Fruit fly (Drosophila melanogaster): ENCODE measurements around the gene eIF4EHP.

Gene eIF4EHP

DNA sequence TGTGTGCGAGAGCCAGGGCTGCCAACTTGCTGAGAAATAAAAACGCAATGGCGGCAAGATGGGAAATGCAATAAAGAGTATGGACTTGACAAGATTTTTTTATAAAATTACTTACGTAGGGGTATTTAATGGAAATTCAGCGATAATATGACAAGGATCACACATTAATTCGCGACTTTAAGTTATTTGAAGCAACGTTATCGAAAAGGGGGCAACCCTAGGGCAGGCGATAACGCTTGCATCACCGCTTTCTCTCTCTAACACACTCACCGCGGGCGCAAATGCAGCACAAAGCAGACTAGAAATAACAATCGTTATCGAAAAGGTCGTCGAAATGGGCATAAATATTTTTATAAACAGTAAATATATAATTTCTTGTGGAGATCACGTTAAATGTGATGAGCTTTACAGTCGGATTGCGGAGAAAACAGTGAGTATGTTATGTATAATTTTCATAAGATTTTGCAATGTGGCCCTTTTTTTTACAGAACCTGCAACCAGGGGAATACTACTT lies 60.7 kb downstream of the eIF4EHP start, which contains the start of gene Rox8 (continued):
- TF ChIP-seq CG1832 (GFP tag; optimal IDR thresholded peaks at IDR 0.05) (peak; percentile 67), Xbp1 (GFP tag; optimal IDR thresholded peaks at IDR 0.05) (peak; percentile 38), CG18764 (GFP tag; optimal IDR thresholded peaks at IDR 0.05) (peak; percentile 22), B-H1 (GFP tag; IDR thresholded peaks at IDR 0.05) (no peak), ranshi (GFP tag; IDR thresholded peaks at IDR 0.05) (no peak), slou (GFP tag; optimal IDR thresholded peaks at IDR 0.05) (no peak), tgo (GFP tag; IDR thresholded peaks at IDR 0.05) (no peak; the same call in 2 of the 3 replicates), CG1529 (GFP tag; optimal IDR thresholded peaks at IDR 0.05) (peak; percentile 25), BtbVII (GFP tag; optimal IDR thresholded peaks at IDR 0.05) (peak; percentile 66), Hr3 (GFP tag; optimal IDR thresholded peaks at IDR 0.05) (peak; percentile 21), CG7786 (GFP tag; optimal IDR thresholded peaks at IDR 0.05) (no peak), dan (GFP tag; IDR thresholded peaks at IDR 0.05) (no peak), CG43689 (GFP tag; IDR thresholded peaks at IDR 0.05) (no peak), CG6683 (GFP tag; optimal IDR thresholded peaks at IDR 0.05) (no peak), Atf6 (GFP tag; IDR thresholded peaks at IDR 0.05) (no peak; the same call in 1 of the 2 replicates), GATAe (GFP tag; conservative IDR thresholded peaks at IDR 0.05) (0 out of 2 replicates have a peak, but pooled peaks have one; percentile 9), CG8388 (GFP tag; optimal IDR thresholded peaks at IDR 0.05) (peak; percentile 24), disco-r (GFP tag; optimal IDR thresholded peaks at IDR 0.05) (no peak), CG12236 (GFP tag; optimal IDR thresholded peaks at IDR 0.05) (no peak), crol (GFP tag; IDR thresholded peaks at IDR 0.05) (no peak), jumu (GFP tag; optimal IDR thresholded peaks at IDR 0.05) (peak; percentile 48), Ptx1 (GFP tag; IDR thresholded peaks at IDR 0.05) (no peak), ERR (GFP tag; optimal IDR thresholded peaks at IDR 0.05) (no peak), vnd (GFP tag; IDR thresholded peaks at IDR 0.05; ENCODE audit: partially characterized antibody) (peak; percentile 55; the same call in 2 of the 3 replicates), ATbp (GFP tag; optimal IDR thresholded peaks at IDR 0.05) (no peak), cas (GFP tag; IDR thresholded peaks at IDR 0.05) (no peak), CG1792 (GFP tag; optimal IDR thresholded peaks at IDR 0.05) (no peak), ttk (GFP tag; IDR thresholded peaks at IDR 0.05) (no peak), HHEX (GFP tag; optimal IDR thresholded peaks at IDR 0.05) (no peak), CG32532 (GFP tag; IDR thresholded peaks at IDR 0.05) (peak; percentile 31; the same call in 1 of the 2 replicates), abd-A (tag; optimal IDR thresholded peaks at IDR 0.05) (peak; percentile 89), CG5180 (GFP tag; optimal IDR thresholded peaks at IDR 0.05) (no peak), Opbp (GFP tag; IDR thresholded peaks at IDR 0.05; ENCODE audit: partially characterized antibody) (peak; percentile 71), wor (GFP tag; IDR thresholded peaks at IDR 0.05) (no peak), Dek (tag; optimal IDR thresholded peaks at IDR 0.05) (peak; percentile 31), hbn (GFP tag; IDR thresholded peaks at IDR 0.05; ENCODE audit: partially characterized antibody) (no peak; the same call in 1 of the 2 replicates), vfl (GFP tag; optimal IDR thresholded peaks at IDR 0.05) (no peak), CG16779 (GFP tag; IDR thresholded peaks at IDR 0.05) (no peak), Adf1 (GFP tag; IDR thresholded peaks at IDR 0.05) (no peak), Hmx (GFP tag; optimal IDR thresholded peaks at IDR 0.05) (no peak), CG6689 (GFP tag; IDR thresholded peaks at IDR 0.05) (no peak), h (optimal IDR thresholded peaks at IDR 0.05) (no peak), CG6654 (GFP tag; optimal IDR thresholded peaks at IDR 0.05) (no peak), nom (GFP tag; optimal IDR thresholded peaks at IDR 0.05) (peak; percentile 17), jing (GFP tag; optimal IDR thresholded peaks at IDR 0.05) (no peak), CG3847 (GFP tag; IDR thresholded peaks at IDR 0.05) (peak; percentile 34; the same call in 1 of the 2 replicates), CG9817 (tag; optimal IDR thresholded peaks at IDR 0.05) (peak; percentile 29), D (optimal IDR thresholded peaks at IDR 0.05) (no peak), D (GFP tag; optimal IDR thresholded peaks at IDR 0.05) (no peak), esg (GFP tag; conservative IDR thresholded peaks at IDR 0.05) (no peak; the same call in 1 of the 2 replicates), CG6813 (GFP tag; optimal IDR thresholded peaks at IDR 0.05) (no peak)
